Worm (Caenorhabditis elegans) whole organism, L4 larva: ENCODE measurements around the gene C06A1.7.
A peak's percentile ranks its signal among the peaks of the same experiment; 100 is the strongest.

Source experiments
- D1046.2 ChIP-seq: fragments of 200-800 bp; sonication (Bioruptor generic); IDR thresholded peaks from 2 replicates; pipeline ENCODE4 v1.3.6; 2022; ENCODE audit warnings: missing genetic modification characterization, missing compliant biosample characterization
- F10B5.3 ChIP-seq: sonication (generic microtip); optimal IDR thresholded peaks from 2 replicates; lab custom pipeline; 2016; ENCODE audit warnings: mild to moderate bottlenecking, missing genetic modification characterization, missing compliant biosample characterization
- T20F7.1 ChIP-seq: fragments of 200-800 bp; sonication (Bioruptor generic); optimal IDR thresholded peaks from 2 replicates; lab custom pipeline; 2018; ENCODE audit warnings: mild to moderate bottlenecking, missing genetic modification characterization, missing compliant biosample characterization
- T26A8.4 ChIP-seq: fragments of 200-800 bp; sonication (Bioruptor generic); IDR thresholded peaks from 2 replicates; pipeline ENCODE4 v1.3.6; 2022; ENCODE audit warnings: missing genetic modification characterization, missing compliant biosample characterization
- Y75B8A.6 ChIP-seq: fragments of 200-800 bp; sonication (Bioruptor generic); IDR thresholded peaks from 2 replicates; pipeline ENCODE4 v1.3.6; 2022; ENCODE audit warnings: missing genetic modification reagents, missing genetic modification characterization, missing compliant biosample characterization
- aha-1 ChIP-seq: fragments of 150-350 bp; peaks from one replicate; lab custom pipeline; 2014; ENCODE audit warnings: missing biosample characterization, missing genetic modification characterization
- ama-1 ChIP-seq: fragments of 150-350 bp; optimal IDR thresholded peaks from 2 replicates; lab custom pipeline; 2014; ENCODE audit warnings: inconsistent platforms, mixed read lengths
- ceh-28 ChIP-seq: fragments of 150-350 bp; optimal IDR thresholded peaks from 2 replicates; lab custom pipeline; 2014; ENCODE audit warnings: missing biosample characterization, missing genetic modification reagents, missing genetic modification characterization
- ceh-44 ChIP-seq: fragments of 200-800 bp; sonication (Bioruptor generic); IDR thresholded peaks from 2 replicates; pipeline ENCODE4 v1.3.6; 2022; ENCODE audit warnings: missing genetic modification reagents, missing genetic modification characterization, missing compliant biosample characterization
- ctbp-1 ChIP-seq: fragments of 200-800 bp; sonication (Bioruptor generic); IDR thresholded peaks from 2 replicates; pipeline ENCODE4 v1.3.6; 2022; ENCODE audit warnings: missing genetic modification reagents, missing genetic modification characterization, missing compliant biosample characterization
- daf-16 ChIP-seq, 3 experiments: sonication (generic microtip); optimal IDR thresholded peaks; 2 replicates each; lab custom pipeline; 2016 to 2017; ENCODE audit warnings: missing genetic modification characterization in 3 of 3, missing genetic modification reagents in 3 of 3, mild to moderate bottlenecking in 2 of 3, missing compliant biosample characterization in 2 of 3, missing biosample characterization in 1 of 3, moderate library complexity in 1 of 3
- dmd-6 ChIP-seq: fragments of 200-800 bp; sonication (Bioruptor generic); IDR thresholded peaks from 2 replicates; pipeline ENCODE4 v1.3.6; 2022; ENCODE audit warnings: missing genetic modification reagents, missing genetic modification characterization, missing compliant biosample characterization
- dpl-1 ChIP-seq: fragments of 150-350 bp; optimal IDR thresholded peaks from 2 replicates; lab custom pipeline; 2014; ENCODE audit warnings: missing biosample characterization, missing genetic modification reagents, missing genetic modification characterization
- duxl-1 ChIP-seq: sonication (generic microtip); optimal IDR thresholded peaks from 2 replicates; lab custom pipeline; 2016; ENCODE audit warnings: mild to moderate bottlenecking, missing genetic modification characterization, moderate library complexity, missing compliant biosample characterization; ENCODE audit not compliant: poor library complexity
- dve-1 ChIP-seq: sonication (generic microtip); optimal IDR thresholded peaks from 2 replicates; lab custom pipeline; 2017; ENCODE audit warnings: antibody characterized with exemption, mild to moderate bottlenecking, missing genetic modification characterization, missing compliant biosample characterization; ENCODE audit not compliant: insufficient read depth
- fkh-10 ChIP-seq: fragments of 150-350 bp; optimal IDR thresholded peaks from 2 replicates; lab custom pipeline; 2014; ENCODE audit warnings: missing biosample characterization, missing genetic modification reagents, missing genetic modification characterization
- hif-1 ChIP-seq, 2 experiments: sonication (generic microtip); optimal IDR thresholded peaks; 2 replicates each; lab custom pipeline; 2016 to 2017; ENCODE audit warnings: missing compliant biosample characterization in 2 of 2, missing genetic modification characterization in 2 of 2, missing genetic modification reagents in 2 of 2, missing genotype in 2 of 2, mild to moderate bottlenecking in 1 of 2
- hlh-11 ChIP-seq: fragments of 200-800 bp; sonication (Bioruptor generic); optimal IDR thresholded peaks from 2 replicates; lab custom pipeline; 2018; ENCODE audit warnings: mild to moderate bottlenecking, missing genetic modification characterization, missing compliant biosample characterization
- hlh-30 ChIP-seq: sonication (generic microtip); optimal IDR thresholded peaks from 2 replicates; lab custom pipeline; 2017; ENCODE audit warnings: antibody characterized with exemption, mild to moderate bottlenecking, missing genetic modification characterization, missing compliant biosample characterization; ENCODE audit not compliant: insufficient read depth
- hmg-1.1 ChIP-seq: fragments of 200-800 bp; sonication (Bioruptor generic); IDR thresholded peaks from 2 replicates; pipeline ENCODE4 v1.3.6; 2022; ENCODE audit warnings: missing genetic modification reagents, missing genetic modification characterization, missing compliant biosample characterization
- lin-29 ChIP-seq: fragments of 200-800 bp; sonication (Bioruptor generic); IDR thresholded peaks from 2 replicates; pipeline ENCODE4 v1.3.6; 2022; ENCODE audit warnings: missing genetic modification reagents, missing genetic modification characterization, missing compliant biosample characterization
- lin-38 ChIP-seq: fragments of 200-800 bp; sonication (Bioruptor generic); IDR thresholded peaks from 2 replicates; pipeline ENCODE4 v1.3.6; 2022; ENCODE audit warnings: missing genetic modification reagents, missing genetic modification characterization, missing compliant biosample characterization
- lsy-2 ChIP-seq, 2 experiments: fragments of 150-350 bp in 1 of 2; sonication (generic microtip) in 1 of 2; optimal IDR thresholded peaks; 2 replicates each; lab custom pipeline; 2014 to 2017; ENCODE audit warnings: missing biosample characterization in 2 of 2, missing genetic modification characterization in 2 of 2
- madf-5 ChIP-seq, 2 experiments: fragments of 200-800 bp; sonication (Bioruptor generic); IDR thresholded peaks; 2 replicates each; pipeline ENCODE4 v1.3.6; 2022; ENCODE audit warnings: missing compliant biosample characterization in 2 of 2, missing genetic modification characterization in 2 of 2
- madf-9 ChIP-seq: fragments of 200-800 bp; sonication (Bioruptor generic); conservative IDR thresholded peaks from 2 replicates; pipeline ENCODE4 v1.3.6; 2022; ENCODE audit warnings: missing genetic modification reagents, missing genetic modification characterization, missing compliant biosample characterization
- mdl-1 ChIP-seq, 2 experiments: fragments of 150-350 bp in 1 of 2; sonication (generic microtip) in 1 of 2; optimal IDR thresholded peaks; 2 replicates each; lab custom pipeline; 2014 to 2017; ENCODE audit warnings: missing biosample characterization in 2 of 2, missing genetic modification characterization in 2 of 2
- mdt-29 ChIP-seq: fragments of 200-800 bp; sonication (Bioruptor generic); IDR thresholded peaks from 2 replicates; pipeline ENCODE4 v1.3.6; 2022; ENCODE audit warnings: missing genetic modification reagents, missing genetic modification characterization, missing compliant biosample characterization
- mep-1 ChIP-seq: fragments of 150-350 bp; sonication (generic microtip); optimal IDR thresholded peaks from 3 replicates; lab custom pipeline; 2014; ENCODE audit warnings: missing biosample characterization, missing genetic modification characterization
- mes-2 ChIP-seq: sonication (generic microtip); optimal IDR thresholded peaks from 2 replicates; lab custom pipeline; 2016; ENCODE audit warnings: missing genotype, mild to moderate bottlenecking, missing genetic modification characterization, missing compliant biosample characterization; ENCODE audit not compliant: poor library complexity, severe bottlenecking
- mxl-3 ChIP-seq: fragments of 200-800 bp; sonication (Bioruptor generic); optimal IDR thresholded peaks from 2 replicates; lab custom pipeline; 2018; ENCODE audit warnings: mild to moderate bottlenecking, missing genetic modification characterization, missing compliant biosample characterization
- nhr-11 ChIP-seq: fragments of 150-350 bp; optimal IDR thresholded peaks from 2 replicates; lab custom pipeline; 2014; ENCODE audit warnings: missing biosample characterization, missing genetic modification characterization
- nhr-25 ChIP-seq: sonication (generic microtip); optimal IDR thresholded peaks from 2 replicates; lab custom pipeline; 2017; ENCODE audit warnings: missing genetic modification characterization, mild to moderate bottlenecking, missing compliant biosample characterization, antibody characterized with exemption, moderate library complexity, borderline replicate concordance; ENCODE audit not compliant: insufficient read depth
- nhr-28 ChIP-seq: fragments of 150-350 bp; optimal IDR thresholded peaks from 2 replicates; lab custom pipeline; 2014; ENCODE audit warnings: missing biosample characterization, missing genetic modification characterization
- php-3 ChIP-seq: fragments of 200-800 bp; sonication (Bioruptor generic); IDR thresholded peaks from 2 replicates; pipeline ENCODE4 v1.3.6; 2022; ENCODE audit warnings: missing genetic modification reagents, missing genetic modification characterization, missing compliant biosample characterization
- rbr-2 ChIP-seq: sonication (generic microtip); optimal IDR thresholded peaks from 2 replicates; lab custom pipeline; 2016; ENCODE audit warnings: missing genotype, missing genetic modification characterization, missing compliant biosample characterization
- set-16 ChIP-seq: fragments of 200-800 bp; sonication (Bioruptor generic); IDR thresholded peaks from 2 replicates; pipeline ENCODE4 v1.3.6; 2022; ENCODE audit warnings: missing genetic modification reagents, missing genetic modification characterization, missing compliant biosample characterization
- snpc-1.2 ChIP-seq: fragments of 200-800 bp; sonication (Bioruptor generic); IDR thresholded peaks from 2 replicates; pipeline ENCODE4 v1.3.6; 2022; ENCODE audit warnings: missing genetic modification reagents, missing genetic modification characterization, missing compliant biosample characterization
- unc-62 ChIP-seq, 3 experiments: fragments of 150-350 bp in 1 of 3; sonication (generic microtip); optimal IDR thresholded peaks in 2 of 3; peaks in 1 of 3; 1 replicate in 1 of 3; 2 replicates in 2 of 3; lab custom pipeline; 2014 to 2017; ENCODE audit warnings: missing biosample characterization in 3 of 3, missing genetic modification characterization in 3 of 3, missing genetic modification reagents in 3 of 3, missing genotype in 1 of 3

C06A1.7 gene

ce11 chrII:10558962-10559415 is 5.7 kb upstream of the C06A1.7 start:
- TF ChIP-seq hlh-11 = peak; percentile 88
- peak; percentile 66 for TF ChIP-seq dve-1 (tag; lab: Kevin White, UChicago)
- TF ChIP-seq T26A8.4 (GFP tag; lab: Robert Waterston, UW) = peak; percentile 17; the same call in 1 of the 2 replicates
- TF ChIP-seq D1046.2 (GFP tag; lab: Robert Waterston, UW) = no peak
- TF ChIP-seq hlh-30 (tag; lab: Kevin White, UChicago) = peak; percentile 98
- peak; percentile 15 for TF ChIP-seq mes-2 (tag; lab: Kevin White, UChicago)
- TF ChIP-seq ceh-28 (tag; lab: Kevin White, UChicago) = no peak
- TF ChIP-seq snpc-1.2 (GFP tag; lab: Robert Waterston, UW) = no peak
- TF ChIP-seq ceh-44 = no peak
- no peak for TF ChIP-seq Y75B8A.6 (GFP tag; lab: Robert Waterston, UW)
- TF ChIP-seq ctbp-1 (GFP tag; lab: Robert Waterston, UW) = peak; percentile 51
- peak; percentile 99 for TF ChIP-seq aha-1
- TF ChIP-seq nhr-28 = peak; percentile 17
- peak; percentile 70; the same call in 1 of the 2 replicates for TF ChIP-seq hmg-1.1 (GFP tag; lab: Robert Waterston, UW)
- TF ChIP-seq unc-62 (GFP tag; optimal IDR thresholded peaks at IDR 0.05 in 1 of 2; lab: Kevin White, UChicago) = peak in 1 of 2 experiments; percentile 98
- TF ChIP-seq unc-62 (tag; optimal IDR thresholded peaks at IDR 0.05; lab: Kevin White, UChicago) = no peak
- TF ChIP-seq set-16 (GFP tag; lab: Robert Waterston, UW) = peak; percentile 61; the same call in 1 of the 2 replicates
- 0 out of 4 replicates have a peak, but pooled peaks of 1 of the 2 experiments have one; percentile 7 for TF ChIP-seq madf-5 (GFP tag; IDR thresholded peaks at IDR 0.05; lab: Robert Waterston, UW)
- no peak for TF ChIP-seq F10B5.3 (tag; lab: Kevin White, UChicago)
- no peak for TF ChIP-seq fkh-10 (GFP tag; lab: Kevin White, UChicago)
- TF ChIP-seq rbr-2 (tag; lab: Kevin White, UChicago) = peak; percentile 40
- TF ChIP-seq mdt-29 = peak; percentile 58; the same call in 1 of the 2 replicates
- TF ChIP-seq lin-38 = 0 out of 2 replicates have a peak, but pooled peaks have one; percentile 16
- no peak for TF ChIP-seq daf-16 (GFP tag; optimal IDR thresholded peaks at IDR 0.05; lab: Kevin White, UChicago)
- TF ChIP-seq daf-16 (tag; optimal IDR thresholded peaks at IDR 0.05; lab: Kevin White, UChicago) = no peak
- TF ChIP-seq mep-1 (tag; lab: Kevin White, UChicago) = peak; percentile 74
- TF ChIP-seq mdl-1 (tag; optimal IDR thresholded peaks at IDR 0.05; lab: Kevin White, UChicago) = peak in 1 of 2 experiments; percentile 84
- peak; percentile 3 for TF ChIP-seq ama-1 (lab: Kevin White, UChicago)
- TF ChIP-seq dmd-6 (GFP tag; lab: Robert Waterston, UW) = no peak
- TF ChIP-seq nhr-25 = peak; percentile 84
- peak; percentile 13 to 63 for TF ChIP-seq lsy-2 (tag; optimal IDR thresholded peaks at IDR 0.05; lab: Kevin White, UChicago)
- peak; percentile 24; the same call in 1 of the 2 replicates for TF ChIP-seq lin-29
- TF ChIP-seq madf-9 = peak; percentile 1; the same call in 1 of the 2 replicates
- TF ChIP-seq nhr-11 (tag; lab: Kevin White, UChicago) = peak; percentile 73
- TF ChIP-seq dpl-1 (GFP tag; lab: Kevin White, UChicago) = peak; percentile 16
- TF ChIP-seq hif-1 (tag; optimal IDR thresholded peaks at IDR 0.05; lab: Kevin White, UChicago) = peak in 1 of 2 experiments; percentile 77
- peak; percentile 53 for TF ChIP-seq mxl-3 (GFP tag; lab: Kevin White, UChicago)
- TF ChIP-seq php-3 (GFP tag; lab: Robert Waterston, UW) = peak; percentile 72
- no peak for TF ChIP-seq T20F7.1 (GFP tag; lab: Kevin White, UChicago)
- TF ChIP-seq duxl-1 (tag; lab: Kevin White, UChicago) = peak; percentile 44
